Fruit fly (Drosophila melanogaster) whole organism, embryonic: ENCODE measurements around the gene lectin-29Ca.
A peak's percentile ranks its signal among the peaks of the same experiment; 100 is the strongest.

Source experiments
- Ada2b ChIP-seq: fragments of 200-800 bp; sonication (Bioruptor generic); IDR thresholded peaks from 2 replicates; pipeline ENCODE4 v1.3.6; 2022; ENCODE audit warnings: missing biosample characterization, missing genetic modification characterization
- Asciz ChIP-seq: fragments of 200-800 bp; sonication (Bioruptor generic); optimal IDR thresholded peaks from 2 replicates; lab custom pipeline; 2017; ENCODE audit warnings: missing biosample characterization, mild to moderate bottlenecking, missing genetic modification characterization, missing genetic modification reagents
- BtbVII ChIP-seq: fragments of 200-800 bp; sonication (Bioruptor generic); optimal IDR thresholded peaks from 3 replicates; lab custom pipeline; 2017; ENCODE audit warnings: missing biosample characterization, mild to moderate bottlenecking, missing genetic modification characterization
- Bteb2 ChIP-seq: fragments of 200-800 bp; sonication (Bioruptor generic); optimal IDR thresholded peaks from 2 replicates; lab custom pipeline; 2016; ENCODE audit warnings: missing biosample characterization, missing genetic modification characterization
- CG10959 ChIP-seq: fragments of 200-800 bp; sonication (Bioruptor generic); IDR thresholded peaks from 2 replicates; pipeline ENCODE4 v1.3.6; 2022; ENCODE audit warnings: missing biosample characterization, missing genetic modification characterization
- CG13296 ChIP-seq: fragments of 200-800 bp; sonication (Bioruptor generic); optimal IDR thresholded peaks from 3 replicates; lab custom pipeline; 2018; ENCODE audit warnings: missing biosample characterization, mild to moderate bottlenecking, missing genetic modification characterization
- CG15601 ChIP-seq: fragments of 200-800 bp; sonication (Bioruptor generic); optimal IDR thresholded peaks from 3 replicates; lab custom pipeline; 2019; ENCODE audit warnings: missing biosample characterization, mild to moderate bottlenecking, missing genetic modification characterization, moderate library complexity
- CG16863 ChIP-seq: fragments of 200-800 bp; sonication (Bioruptor generic); optimal IDR thresholded peaks from 3 replicates; lab custom pipeline; 2016; ENCODE audit warnings: missing biosample characterization, missing genetic modification characterization
- CG17385 ChIP-seq: fragments of 200-800 bp; sonication (Bioruptor generic); optimal IDR thresholded peaks from 3 replicates; lab custom pipeline; 2018; ENCODE audit warnings: missing biosample characterization, mild to moderate bottlenecking, missing genetic modification characterization
- CG30020 ChIP-seq: fragments of 200-800 bp; optimal IDR thresholded peaks from 2 replicates; lab custom pipeline; 2019; ENCODE audit warnings: missing biosample characterization, mild to moderate bottlenecking, missing genetic modification characterization, moderate library complexity
- CG42726 ChIP-seq: fragments of 200-800 bp; sonication (Bioruptor generic); IDR thresholded peaks from 2 replicates; pipeline ENCODE4 v1.3.6; 2022; ENCODE audit warnings: missing biosample characterization, missing genetic modification characterization; ENCODE audit not compliant: partially characterized antibody
- CG5180 ChIP-seq: fragments of 200-800 bp; sonication (Bioruptor generic); optimal IDR thresholded peaks from 3 replicates; lab custom pipeline; 2017; ENCODE audit warnings: missing biosample characterization, missing genetic modification characterization, mild to moderate bottlenecking, moderate library complexity, missing genetic modification reagents
- CG5245 ChIP-seq: fragments of 200-800 bp; sonication (Bioruptor generic); optimal IDR thresholded peaks from 3 replicates; lab custom pipeline; 2016; ENCODE audit warnings: missing biosample characterization, missing genetic modification characterization
- CG6813 ChIP-seq: fragments of 200-800 bp; sonication (Bioruptor generic); optimal IDR thresholded peaks from 2 replicates; lab custom pipeline; 2017; ENCODE audit warnings: missing biosample characterization, missing genetic modification characterization, mild to moderate bottlenecking, moderate library complexity, missing genetic modification reagents
- Chrac-16 ChIP-seq: fragments of 200-800 bp; sonication (Bioruptor generic); optimal IDR thresholded peaks from 3 replicates; lab custom pipeline; 2016; ENCODE audit warnings: missing biosample characterization, missing genetic modification characterization
- CoRest ChIP-seq: fragments of 200-800 bp; sonication (Bioruptor generic); optimal IDR thresholded peaks from 3 replicates; lab custom pipeline; 2018; ENCODE audit warnings: missing biosample characterization, mild to moderate bottlenecking, missing genetic modification characterization, moderate library complexity
- D19A ChIP-seq: fragments of 200-800 bp; optimal IDR thresholded peaks from 3 replicates; lab custom pipeline; 2019; ENCODE audit warnings: missing biosample characterization, mild to moderate bottlenecking, missing genetic modification characterization, moderate library complexity
- Ets97D ChIP-seq: fragments of 200-800 bp; sonication (Bioruptor generic); optimal IDR thresholded peaks from 3 replicates; lab custom pipeline; 2016; ENCODE audit warnings: missing biosample characterization, missing genetic modification characterization
- HLHmδ ChIP-seq: fragments of 200-800 bp; sonication (Bioruptor generic); optimal IDR thresholded peaks from 2 replicates; lab custom pipeline; 2018; ENCODE audit warnings: missing biosample characterization, mild to moderate bottlenecking, missing genetic modification characterization, moderate library complexity
- Hand ChIP-seq: fragments of 200-800 bp; sonication (Bioruptor generic); optimal IDR thresholded peaks from 2 replicates; lab custom pipeline; 2017; ENCODE audit warnings: mild to moderate bottlenecking, missing biosample characterization, missing genetic modification reagents, missing genetic modification characterization
- HmgD ChIP-seq: fragments of 200-800 bp; sonication (Bioruptor generic); optimal IDR thresholded peaks from 3 replicates; lab custom pipeline; 2016; ENCODE audit warnings: missing biosample characterization, missing genetic modification characterization
- Hmr ChIP-seq: fragments of 200-800 bp; sonication (Bioruptor generic); optimal IDR thresholded peaks from 3 replicates; lab custom pipeline; 2017; ENCODE audit warnings: mild to moderate bottlenecking, missing biosample characterization, missing genetic modification reagents, missing genetic modification characterization
- Kr ChIP-seq: fragments of 200-800 bp; sonication (Bioruptor generic); optimal IDR thresholded peaks from 2 replicates; lab custom pipeline; 2017; ENCODE audit warnings: missing biosample characterization, mild to moderate bottlenecking, missing genetic modification characterization
- Lpt ChIP-seq: fragments of >200 bp; optimal IDR thresholded peaks from 2 replicates; lab custom pipeline; 2018; ENCODE audit warnings: missing biosample characterization, missing genetic modification characterization
- MBD-R2 ChIP-seq: fragments of 200-800 bp; sonication (Bioruptor generic); IDR thresholded peaks from 2 replicates; pipeline ENCODE4 v1.3.6; 2022; ENCODE audit warnings: missing biosample characterization, missing genetic modification characterization
- Poxn ChIP-seq: fragments of 200-800 bp; sonication (Bioruptor generic); IDR thresholded peaks from 2 replicates; pipeline ENCODE4 v1.3.6; 2022; ENCODE audit warnings: missing biosample characterization, missing genetic modification characterization
- Stat92E ChIP-seq, 3 experiments: fragments of >200 bp in 2 of 3; fragments of 200-800 bp in 1 of 3; sonication (Bioruptor generic) in 1 of 3; optimal IDR thresholded peaks; 2 replicates each; lab custom pipeline; 2017 to 2019; ENCODE audit warnings: missing biosample characterization in 3 of 3, missing genetic modification characterization in 3 of 3, mild to moderate bottlenecking in 1 of 3, moderate library complexity in 1 of 3
- YL-1 ChIP-seq: fragments of 200-800 bp; sonication (Bioruptor generic); optimal IDR thresholded peaks from 3 replicates; lab custom pipeline; 2017; ENCODE audit warnings: missing biosample characterization, mild to moderate bottlenecking, missing genetic modification characterization
- bbx ChIP-seq: fragments of 200-800 bp; sonication (Bioruptor generic); IDR thresholded peaks from 2 replicates; pipeline ENCODE4 v1.3.6; 2022; ENCODE audit warnings: missing biosample characterization, missing genetic modification characterization; ENCODE audit not compliant: partially characterized antibody
- bowl ChIP-seq: fragments of 200-800 bp; sonication (Bioruptor generic); IDR thresholded peaks from 2 replicates; pipeline ENCODE4 v1.3.6; 2022; ENCODE audit warnings: missing biosample characterization, missing genetic modification characterization
- br ChIP-seq: fragments of >200 bp; optimal IDR thresholded peaks from 2 replicates; lab custom pipeline; 2017
- cato ChIP-seq: fragments of 200-800 bp; sonication (Bioruptor generic); optimal IDR thresholded peaks from 2 replicates; lab custom pipeline; 2016; ENCODE audit warnings: missing biosample characterization, missing genetic modification characterization, borderline replicate concordance
- dmrt99B ChIP-seq: fragments of 200-800 bp; sonication (Bioruptor generic); optimal IDR thresholded peaks from 2 replicates; lab custom pipeline; 2018; ENCODE audit warnings: missing biosample characterization, mild to moderate bottlenecking, missing genetic modification characterization, moderate library complexity
- dysf ChIP-seq: fragments of 200-800 bp; sonication (Bioruptor generic); IDR thresholded peaks from 3 replicates; pipeline ENCODE4 v1.3.6; 2022; ENCODE audit warnings: missing biosample characterization, missing genetic modification characterization
- exex ChIP-seq: fragments of 200-800 bp; sonication (Bioruptor generic); optimal IDR thresholded peaks from 4 replicates; lab custom pipeline; 2018; ENCODE audit warnings: missing biosample characterization, mild to moderate bottlenecking, missing genetic modification characterization, moderate library complexity
- gsb ChIP-seq: fragments of 200-800 bp; sonication (Bioruptor generic); IDR thresholded peaks from 2 replicates; pipeline ENCODE4 v1.3.6; 2022; ENCODE audit warnings: missing biosample characterization, missing genetic modification characterization
- ham ChIP-seq: fragments of 200-800 bp; sonication (Bioruptor generic); IDR thresholded peaks from 2 replicates; pipeline ENCODE4 v1.3.6; 2022; ENCODE audit warnings: missing biosample characterization, missing genetic modification characterization
- kni ChIP-seq: fragments of 200-800 bp; sonication (Bioruptor generic); optimal IDR thresholded peaks from 3 replicates; lab custom pipeline; 2017; ENCODE audit warnings: mild to moderate bottlenecking, missing biosample characterization, missing genetic modification reagents, missing genetic modification characterization
- pan ChIP-seq, 4 experiments: fragments of >200 bp in 3 of 4; fragments of 200-800 bp in 1 of 4; sonication (Bioruptor generic) in 1 of 4; optimal IDR thresholded peaks in 3 of 4; IDR thresholded peaks in 1 of 4; 2 replicates each; pipeline versions ENCODE4 v1.3.6 to Lab custom; 2017 to 2022; ENCODE audit warnings: missing biosample characterization in 2 of 4, missing genetic modification characterization in 2 of 4, mixed read lengths in 1 of 4
- pb ChIP-seq: fragments of 200-800 bp; sonication (Bioruptor generic); optimal IDR thresholded peaks from 3 replicates; lab custom pipeline; 2016; ENCODE audit warnings: missing biosample characterization, missing genetic modification characterization
- schlank ChIP-seq: fragments of 200-800 bp; sonication (Bioruptor generic); optimal IDR thresholded peaks from 2 replicates; lab custom pipeline; 2018; ENCODE audit warnings: missing biosample characterization, mild to moderate bottlenecking, missing genetic modification characterization
- slbo ChIP-seq: fragments of 200-800 bp; sonication (Bioruptor generic); IDR thresholded peaks from 2 replicates; pipeline ENCODE4 v1.3.6; 2022; ENCODE audit warnings: missing biosample characterization, missing genetic modification characterization
- tll ChIP-seq, 2 experiments: fragments of 200-800 bp in 1 of 2; fragments of >200 bp in 1 of 2; sonication (Bioruptor generic) in 1 of 2; optimal IDR thresholded peaks; 2 replicates each; lab custom pipeline; 2017 to 2019; ENCODE audit warnings: missing biosample characterization in 2 of 2, missing genetic modification characterization in 2 of 2, mild to moderate bottlenecking in 1 of 2, moderate library complexity in 1 of 2
- trem ChIP-seq: fragments of 200-800 bp; optimal IDR thresholded peaks from 3 replicates; lab custom pipeline; 2019; ENCODE audit warnings: missing biosample characterization, mild to moderate bottlenecking, missing genetic modification characterization, moderate library complexity
- tup ChIP-seq: fragments of 200-800 bp; sonication (Bioruptor generic); optimal IDR thresholded peaks from 2 replicates; lab custom pipeline; 2016; ENCODE audit warnings: missing biosample characterization, mild to moderate bottlenecking, missing genetic modification characterization, moderate library complexity
- unc-4 ChIP-seq: fragments of 200-800 bp; sonication (Bioruptor generic); IDR thresholded peaks from 2 replicates; pipeline ENCODE4 v1.3.6; 2022; ENCODE audit warnings: missing biosample characterization, missing genetic modification characterization; ENCODE audit not compliant: partially characterized antibody
- zfh2 ChIP-seq: fragments of 200-800 bp; sonication (Bioruptor generic); optimal IDR thresholded peaks from 2 replicates; lab custom pipeline; 2016; ENCODE audit warnings: missing biosample characterization, missing genetic modification characterization

Gene lectin-29Ca

dm6 chr2L:8403286-8404270, 9.5 kb upstream of the lectin-29Ca start, which contains the start of gene emb (continued):
- TF ChIP-seq tup (GFP tag; lab: Kevin White, UChicago) (no peak), CG5245 (no peak), CG13296 (GFP tag; lab: Kevin White, UChicago) (no peak), Bteb2 (GFP tag; lab: Kevin White, UChicago) (peak; percentile 14), CG6813 (GFP tag; lab: Kevin White, UChicago) (no peak), CG16863 (GFP tag; lab: Kevin White, UChicago) (peak; percentile 1), dysf (peak; percentile 57; the same call in 2 of the 3 replicates), HLHmδ (GFP tag; lab: Kevin White, UChicago) (peak; percentile 12), Chrac-16 (peak; percentile 56), CG15601 (tag; lab: Kevin White, UChicago) (peak; percentile 47), bowl (GFP tag; lab: Robert Waterston, UW) (no peak), tll (GFP tag; optimal IDR thresholded peaks at IDR 0.05; lab: Kevin White, UChicago) (peak in 1 of 2 experiments; percentile 1), slbo (GFP tag; lab: Robert Waterston, UW) (peak; percentile 55), Kr (GFP tag; lab: Kevin White, UChicago) (no peak), Poxn (GFP tag; lab: Robert Waterston, UW) (no peak), CG10959 (no peak), trem (tag; lab: Kevin White, UChicago) (peak; percentile 68), Hmr (GFP tag; lab: Kevin White, UChicago) (peak; percentile 80), exex (no peak), unc-4 (GFP tag; lab: Robert Waterston, UW) (peak; percentile 87), kni (GFP tag; lab: Kevin White, UChicago) (no peak), schlank (no peak), gsb (no peak), cato (peak; percentile 13), CG17385 (GFP tag; lab: Kevin White, UChicago) (peak; percentile 85), Ada2b (GFP tag; lab: Robert Waterston, UW) (no peak), BtbVII (GFP tag; lab: Kevin White, UChicago) (no peak), ham (GFP tag; lab: Robert Waterston, UW) (no peak), HmgD (GFP tag; lab: Kevin White, UChicago) (peak; percentile 90), Hand (GFP tag; lab: Kevin White, UChicago) (no peak), Asciz (GFP tag; lab: Kevin White, UChicago) (no peak), bbx (GFP tag; lab: Robert Waterston, UW) (peak; percentile 96), CoRest (no peak), D19A (peak; percentile 19), zfh2 (GFP tag; lab: Kevin White, UChicago) (peak; percentile 60), dmrt99B (tag; lab: Kevin White, UChicago) (no peak), br (lab: Kevin White, UChicago) (no peak), Lpt (GFP tag; lab: Kevin White, UChicago) (no peak), Ets97D (peak; percentile 95), CG30020 (tag; lab: Kevin White, UChicago) (peak; percentile 71), CG5180 (GFP tag; lab: Kevin White, UChicago) (peak; percentile 94), pan (optimal IDR thresholded peaks at IDR 0.05; lab: Kevin White, UChicago) (no peak), pan (GFP tag; optimal IDR thresholded peaks at IDR 0.05 in 1 of 2, IDR thresholded peaks at IDR 0.05 in 1 of 2) (peak in 1 of 2 experiments; percentile 42), MBD-R2 (GFP tag; lab: Robert Waterston, UW) (peak; percentile 69), Stat92E (GFP tag; optimal IDR thresholded peaks at IDR 0.05; lab: Kevin White, UChicago) (no peak), YL-1 (GFP tag; lab: Kevin White, UChicago) (peak; percentile 85), pb (GFP tag; lab: Kevin White, UChicago) (peak; percentile 36), CG42726 (peak; percentile 88)
